Worm (Caenorhabditis elegans): Measurements from ENCODE around the gene mttu-1.

Gene mttu-1

ce11 chrIV:11296787-11297186, at the start of gene mttu-1:
Gene mttu-1, minus strand, starts transcription at chrIV:11296887.
- TF ChIP-seq ztf-28 (GFP tag; IDR thresholded peaks at IDR 0.05): no peak
- TF ChIP-seq mel-28 (tag; optimal IDR thresholded peaks at IDR 0.05; ENCODE audit: borderline replicate concordance): no peak
- no peak for TF ChIP-seq Y53G8AR.9 (GFP tag; conservative IDR thresholded peaks at IDR 0.05)
- no peak for TF ChIP-seq F10E7.11 (tag; optimal IDR thresholded peaks at IDR 0.05)
- TF ChIP-seq hmg-1.2 (GFP tag; IDR thresholded peaks at IDR 0.05): no peak
- TF ChIP-seq unc-62 (GFP tag; optimal IDR thresholded peaks at IDR 0.05): no peak
- no peak for TF ChIP-seq attf-6 (GFP tag; IDR thresholded peaks at IDR 0.05)
- TF ChIP-seq ceh-79 (tag; optimal IDR thresholded peaks at IDR 0.05): no peak
- no peak for TF ChIP-seq lsy-27 (tag; optimal IDR thresholded peaks at IDR 0.05; ENCODE audit: borderline replicate concordance, insufficient read depth)
- no peak for TF ChIP-seq ztf-26 (tag; optimal IDR thresholded peaks at IDR 0.05)
- no peak for TF ChIP-seq lir-1 (GFP tag; conservative IDR thresholded peaks at IDR 0.05)
- no peak for TF ChIP-seq ceh-100 (GFP tag; IDR thresholded peaks at IDR 0.05)
- no peak for TF ChIP-seq repo-1 (tag; optimal IDR thresholded peaks at IDR 0.05)
- no peak for TF ChIP-seq ama-1 (optimal IDR thresholded peaks at IDR 0.05)
- no peak for TF ChIP-seq ama-1 (GFP tag; optimal IDR thresholded peaks at IDR 0.05)
- TF ChIP-seq F52B5.7 (tag; optimal IDR thresholded peaks at IDR 0.05): no peak
- TF ChIP-seq ztf-3 (GFP tag; optimal IDR thresholded peaks at IDR 0.05): no peak
- TF ChIP-seq die-1 (tag; optimal IDR thresholded peaks at IDR 0.05): no peak
- no peak for TF ChIP-seq nfyb-1 (GFP tag; IDR thresholded peaks at IDR 0.05)
- TF ChIP-seq ekl-4 (GFP tag; IDR thresholded peaks at IDR 0.05): no peak
- no peak for TF ChIP-seq egl-18 (GFP tag; IDR thresholded peaks at IDR 0.05)

- no peak for TF ChIP-seq ztf-26 (tag; optimal IDR thresholded peaks at IDR 0.05)
- no peak for TF ChIP-seq tbx-9 (tag; optimal IDR thresholded peaks at IDR 0.05; ENCODE audit: borderline replicate concordance)
- TF ChIP-seq sptf-2 (GFP tag; optimal IDR thresholded peaks at IDR 0.05): no peak
- no peak for TF ChIP-seq zfh-2 (GFP tag; conservative IDR thresholded peaks at IDR 0.05)
- TF ChIP-seq nfyb-1 (GFP tag; IDR thresholded peaks at IDR 0.05): no peak
- no peak for TF ChIP-seq ztf-3 (GFP tag; optimal IDR thresholded peaks at IDR 0.05)
- TF ChIP-seq K11D2.4 (GFP tag; IDR thresholded peaks at IDR 0.05): no peak
- no peak for TF ChIP-seq egl-18 (GFP tag; IDR thresholded peaks at IDR 0.05)
- no peak for TF ChIP-seq lin-35 (GFP tag; optimal IDR thresholded peaks at IDR 0.05)
- no peak for TF ChIP-seq dox-1 (GFP tag; IDR thresholded peaks at IDR 0.05)
- TF ChIP-seq him-1 (tag; optimal IDR thresholded peaks at IDR 0.05): no peak
- TF ChIP-seq attf-3 (GFP tag; conservative IDR thresholded peaks at IDR 0.05): no peak
- no peak for TF ChIP-seq pbrm-1 (GFP tag; IDR thresholded peaks at IDR 0.05)
Measured at ce11 chrIV:11344288-11344687, 47.6 kb upstream of the mttu-1 start.

ce11 chrIV:11340735-11341443, 44.2 kb upstream of the mttu-1 start:
- TF ChIP-seq nfyb-1 (GFP tag; IDR thresholded peaks at IDR 0.05) (peak; percentile 78), lin-40 (tag; optimal IDR thresholded peaks at IDR 0.05) (no peak), ztf-26 (tag; optimal IDR thresholded peaks at IDR 0.05) (no peak), repo-1 (tag; optimal IDR thresholded peaks at IDR 0.05) (no peak), tbp1 (GFP tag; optimal IDR thresholded peaks at IDR 0.05) (peak; percentile 7), lin-26 (GFP tag; IDR thresholded peaks at IDR 0.05) (peak; percentile 92), hmg-1.2 (GFP tag; IDR thresholded peaks at IDR 0.05) (peak; percentile 32; the same call in 1 of the 2 replicates), lsl-1 (GFP tag; optimal IDR thresholded peaks at IDR 0.05) (peak; percentile 19), hmg-20 (GFP tag; IDR thresholded peaks at IDR 0.05) (0 out of 2 replicates have a peak, but pooled peaks have one; percentile 2), attf-6 (GFP tag; IDR thresholded peaks at IDR 0.05) (no peak; the same call in none of the 2 replicates), ekl-4 (GFP tag; IDR thresholded peaks at IDR 0.05) (0 out of 2 replicates have a peak, but pooled peaks have one; percentile 53), F37B4.10 (GFP tag; IDR thresholded peaks at IDR 0.05) (0 out of 2 replicates have a peak, but pooled peaks have one; percentile 13), tlf-1 (GFP tag; optimal IDR thresholded peaks at IDR 0.05) (peak; percentile 7), Y53G8AR.9 (GFP tag; conservative IDR thresholded peaks at IDR 0.05) (peak; percentile 63), madf-3 (GFP tag; IDR thresholded peaks at IDR 0.05) (0 out of 2 replicates have a peak, but pooled peaks have one; percentile 6), Y67H2A.10 (GFP tag; conservative IDR thresholded peaks at IDR 0.05) (no peak), snpc-1.3 (tag; optimal IDR thresholded peaks at IDR 0.05; ENCODE audit: insufficient read depth) (peak; percentile 65), B0019.2 (GFP tag; conservative IDR thresholded peaks at IDR 0.05) (peak; percentile 49; the same call in 1 of the 2 replicates), pbrm-1 (GFP tag; IDR thresholded peaks at IDR 0.05) (peak; percentile 50; the same call in 1 of the 2 replicates), T26A5.8 (tag; optimal IDR thresholded peaks at IDR 0.05) (no peak), madf-6 (GFP tag; IDR thresholded peaks at IDR 0.05) (peak; percentile 71), ceh-100 (GFP tag; IDR thresholded peaks at IDR 0.05) (peak; percentile 39; the same call in 1 of the 2 replicates)
